Worm (Caenorhabditis elegans) whole organism, midembryonic: ENCODE data around the gene nspf-1.

Experiments used
- T22C8.4 ChIP-seq: fragments of 200-800 bp; sonication (Bioruptor generic); IDR thresholded peaks from 2 replicates; pipeline ENCODE4 v1.3.6; 2022; ENCODE audit warnings: missing genetic modification characterization, missing compliant biosample characterization
- cog-1 ChIP-seq: sonication (generic microtip); optimal IDR thresholded peaks from 2 replicates; lab custom pipeline; 2016; ENCODE audit warnings: missing genetic modification characterization, missing compliant biosample characterization
- flt-1 ChIP-seq: fragments of 200-800 bp; sonication (Bioruptor generic); IDR thresholded peaks from 2 replicates; pipeline ENCODE4 v1.3.6; 2022; ENCODE audit warnings: missing genetic modification characterization, missing compliant biosample characterization
- klf-2 ChIP-seq: fragments of 200-800 bp; sonication (Bioruptor generic); conservative IDR thresholded peaks from 2 replicates; pipeline ENCODE4 v1.3.6; 2022; ENCODE audit warnings: missing genetic modification reagents, missing genetic modification characterization, missing compliant biosample characterization
- ref-1 ChIP-seq: fragments of 200-800 bp; sonication (Bioruptor generic); conservative IDR thresholded peaks from 2 replicates; pipeline ENCODE4 v1.3.6; 2022; ENCODE audit warnings: missing genetic modification reagents, missing genetic modification characterization, missing compliant biosample characterization
- tab-1 ChIP-seq: fragments of 200-800 bp; sonication (Bioruptor generic); IDR thresholded peaks from 2 replicates; pipeline ENCODE4 v1.3.6; 2022; ENCODE audit warnings: missing genetic modification characterization, missing compliant biosample characterization
- ztf-23 ChIP-seq: fragments of 200-800 bp; sonication (Bioruptor generic); IDR thresholded peaks from 2 replicates; pipeline ENCODE4 v1.3.6; 2022; ENCODE audit warnings: missing genetic modification reagents, missing genetic modification characterization, missing compliant biosample characterization
- ztf-29 ChIP-seq: fragments of 200-800 bp; sonication (Bioruptor generic); IDR thresholded peaks from 2 replicates; pipeline ENCODE4 v1.3.6; 2022; ENCODE audit warnings: missing genetic modification reagents, missing genetic modification characterization, missing compliant biosample characterization

ce11 chrII:2700229-2700628 is 12.8 kb downstream of the nspf-1 start, which contains the start of gene sri-61:
- TF ChIP-seq flt-1: no peak
- no peak for TF ChIP-seq tab-1
- TF ChIP-seq klf-2 (GFP tag; lab: Robert Waterston, UW): no peak
- TF ChIP-seq ztf-29: no peak
- TF ChIP-seq ztf-23 (GFP tag; lab: Robert Waterston, UW): no peak
- no peak for TF ChIP-seq cog-1 (tag; lab: Kevin White, UChicago)
- TF ChIP-seq T22C8.4 (GFP tag; lab: Robert Waterston, UW): no peak
- TF ChIP-seq ref-1 (GFP tag; lab: Robert Waterston, UW): no peak
